ENCODE assay signal across 2 worm cellular contexts in genomic region chrX:14478743-14479428, ce11.
TF ChIP-seq lines count a peak whose summit lies in the region.

Gene M163.11, plus strand, starts transcription at chrX:14479378.

TF ChIP-seq in whole organism, L4 larva, 104 proteins besides CTCF, POLR2A, EP300 and RAD21 (continued from another document):
- TF ChIP-seq dmd-8 (GFP tag; IDR thresholded peaks at IDR 0.05; lab: Robert Waterston, UW): peak; percentile 80
- TF ChIP-seq mxl-2 (GFP tag; conservative IDR thresholded peaks at IDR 0.05; lab: Robert Waterston, UW): peak; percentile 72; the same call in 1 of the 2 replicates
- no peak for TF ChIP-seq ztf-11 (tag; optimal IDR thresholded peaks at IDR 0.05; lab: Kevin White, UChicago)
- TF ChIP-seq tag-97 (GFP tag; IDR thresholded peaks at IDR 0.05; lab: Robert Waterston, UW): no peak
- peak; percentile 55 for TF ChIP-seq Y48G9A.11 (GFP tag; IDR thresholded peaks at IDR 0.05; lab: Robert Waterston, UW)
- TF ChIP-seq pha-4 (GFP tag; IDR thresholded peaks at IDR 0.05; lab: Robert Waterston, UW): peak; percentile 82
- TF ChIP-seq pha-4 (tag; optimal IDR thresholded peaks at IDR 0.05; lab: Kevin White, UChicago): no peak
- no peak for TF ChIP-seq R02D3.7 (tag; optimal IDR thresholded peaks at IDR 0.05; lab: Kevin White, UChicago)
- peak; percentile 75; the same call in 1 of the 2 replicates for TF ChIP-seq ZK337.2 (GFP tag; IDR thresholded peaks at IDR 0.05; lab: Robert Waterston, UW)
- TF ChIP-seq madf-5 (GFP tag; IDR thresholded peaks at IDR 0.05; lab: Robert Waterston, UW): peak; percentile 36 to 72; a peak in 2 of 4 replicates
- peak; percentile 72; the same call in 1 of the 2 replicates for TF ChIP-seq arid-1 (GFP tag; conservative IDR thresholded peaks at IDR 0.05; lab: Robert Waterston, UW)
- peak; percentile 64 for TF ChIP-seq duxl-1 (tag; optimal IDR thresholded peaks at IDR 0.05; lab: Kevin White, UChicago; ENCODE audit: poor library complexity)
- TF ChIP-seq Y5F2A.4 (GFP tag; optimal IDR thresholded peaks at IDR 0.05; lab: Kevin White, UChicago): peak; percentile 16
- TF ChIP-seq zfp-2 (tag; optimal IDR thresholded peaks at IDR 0.05; lab: Kevin White, UChicago): no peak
- TF ChIP-seq Y105C5A.15 (GFP tag; IDR thresholded peaks at IDR 0.05; lab: Robert Waterston, UW): peak; percentile 83
- no peak for TF ChIP-seq lir-3 (tag; optimal IDR thresholded peaks at IDR 0.05; lab: Kevin White, UChicago)
- TF ChIP-seq ceh-32 (tag; optimal IDR thresholded peaks at IDR 0.05; lab: Kevin White, UChicago; ENCODE audit: poor library complexity): no peak
- peak; percentile 1 for TF ChIP-seq nhr-48 (tag; optimal IDR thresholded peaks at IDR 0.05; lab: Kevin White, UChicago)
- TF ChIP-seq ceh-44 (GFP tag; IDR thresholded peaks at IDR 0.05; lab: Robert Waterston, UW): peak; percentile 26; the same call in 1 of the 2 replicates
- TF ChIP-seq cey-2 (tag; optimal IDR thresholded peaks at IDR 0.05; lab: Kevin White, UChicago; ENCODE audit: borderline replicate concordance, insufficient read depth): no peak
- TF ChIP-seq aha-1 (tag; lab: Kevin White, UChicago): peak; percentile 12
- 0 out of 2 replicates have a peak, but pooled peaks have one; percentile 62 for TF ChIP-seq saeg-2 (GFP tag; IDR thresholded peaks at IDR 0.05; lab: Robert Waterston, UW)
- peak; percentile 59 for TF ChIP-seq dmd-6 (GFP tag; IDR thresholded peaks at IDR 0.05; lab: Robert Waterston, UW)
- TF ChIP-seq nhr-6 (tag; optimal IDR thresholded peaks at IDR 0.05; lab: Kevin White, UChicago): no peak
- peak; percentile 68 for TF ChIP-seq mes-2 (tag; optimal IDR thresholded peaks at IDR 0.05; lab: Kevin White, UChicago; ENCODE audit: poor library complexity, severe bottlenecking)
- TF ChIP-seq mdt-29 (GFP tag; IDR thresholded peaks at IDR 0.05; lab: Robert Waterston, UW): peak; percentile 70
- 0 out of 2 replicates have a peak, but pooled peaks have one; percentile 21 for TF ChIP-seq daf-19 (GFP tag; conservative IDR thresholded peaks at IDR 0.05; lab: Robert Waterston, UW)
- peak; percentile 63 for TF ChIP-seq hlh-30 (tag; optimal IDR thresholded peaks at IDR 0.05; lab: Kevin White, UChicago; ENCODE audit: insufficient read depth)
- TF ChIP-seq lin-38 (GFP tag; IDR thresholded peaks at IDR 0.05; lab: Robert Waterston, UW): no peak; the same call in 1 of the 2 replicates
- no peak for TF ChIP-seq ceh-82 (tag; optimal IDR thresholded peaks at IDR 0.05; lab: Kevin White, UChicago)
- no peak for TF ChIP-seq lsy-2 (tag; optimal IDR thresholded peaks at IDR 0.05; lab: Kevin White, UChicago)
- peak; percentile 54; the same call in 1 of the 2 replicates for TF ChIP-seq ceh-20 (GFP tag; IDR thresholded peaks at IDR 0.05; lab: Robert Waterston, UW)
- TF ChIP-seq lim-7 (GFP tag; IDR thresholded peaks at IDR 0.05; lab: Robert Waterston, UW): peak; percentile 81
- no peak for TF ChIP-seq hif-1 (tag; optimal IDR thresholded peaks at IDR 0.05; lab: Kevin White, UChicago)
- no peak for TF ChIP-seq fos-1 (tag; optimal IDR thresholded peaks at IDR 0.05; lab: Kevin White, UChicago)
- no peak for TF ChIP-seq ceh-28 (tag; optimal IDR thresholded peaks at IDR 0.05; lab: Kevin White, UChicago)
- TF ChIP-seq F10B5.3 (tag; optimal IDR thresholded peaks at IDR 0.05; lab: Kevin White, UChicago): no peak
- TF ChIP-seq dpl-1 (GFP tag; optimal IDR thresholded peaks at IDR 0.05; lab: Kevin White, UChicago): no peak
- no peak for TF ChIP-seq lin-39 (tag; optimal IDR thresholded peaks at IDR 0.05; lab: Kevin White, UChicago)
- TF ChIP-seq mep-1 (tag; optimal IDR thresholded peaks at IDR 0.05; lab: Kevin White, UChicago): peak; percentile 38
- TF ChIP-seq ces-1 (GFP tag; optimal IDR thresholded peaks at IDR 0.05; lab: Kevin White, UChicago): no peak
- TF ChIP-seq egl-27 (tag; optimal IDR thresholded peaks at IDR 0.05; lab: Kevin White, UChicago): no peak
- TF ChIP-seq pqm-1 (tag; optimal IDR thresholded peaks at IDR 0.05; lab: Kevin White, UChicago): no peak
- peak; percentile 72; the same call in 1 of the 2 replicates for TF ChIP-seq lin-1 (GFP tag; IDR thresholded peaks at IDR 0.05; lab: Robert Waterston, UW)
- peak; percentile 39 for TF ChIP-seq dve-1 (tag; optimal IDR thresholded peaks at IDR 0.05; lab: Kevin White, UChicago; ENCODE audit: insufficient read depth)
- no peak for TF ChIP-seq ZK546.5 (tag; optimal IDR thresholded peaks at IDR 0.05; lab: Kevin White, UChicago)
- peak; percentile 43 for TF ChIP-seq T20F7.1 (GFP tag; optimal IDR thresholded peaks at IDR 0.05; lab: Kevin White, UChicago)
- no peak for TF ChIP-seq nhr-77 (tag; optimal IDR thresholded peaks at IDR 0.05; lab: Kevin White, UChicago)
- TF ChIP-seq ctbp-1 (GFP tag; IDR thresholded peaks at IDR 0.05; lab: Robert Waterston, UW): peak; percentile 64

TF ChIP-seq in whole organism, young adult, 124 proteins besides CTCF, POLR2A, EP300 and RAD21 (continued from another document):
- TF ChIP-seq rec-8 (tag; optimal IDR thresholded peaks at IDR 0.05; lab: Kevin White, UChicago) (peak; percentile 55 to 57), tbp1 (GFP tag; optimal IDR thresholded peaks at IDR 0.05; lab: Kevin White, UChicago) (peak; percentile 91), him-1 (tag; optimal IDR thresholded peaks at IDR 0.05; lab: Kevin White, UChicago) (peak; percentile 14), F39B2.1 (GFP tag; IDR thresholded peaks at IDR 0.05; lab: Robert Waterston, UW) (no peak), F37B4.10 (GFP tag; IDR thresholded peaks at IDR 0.05; lab: Robert Waterston, UW) (no peak), egl-18 (GFP tag; IDR thresholded peaks at IDR 0.05; lab: Robert Waterston, UW) (no peak), attf-5 (GFP tag; optimal IDR thresholded peaks at IDR 0.05; lab: Kevin White, UChicago) (peak; percentile 7), ceh-40 (GFP tag; IDR thresholded peaks at IDR 0.05; lab: Robert Waterston, UW) (peak; percentile 86), B0035.1 (tag; optimal IDR thresholded peaks at IDR 0.05; lab: Kevin White, UChicago) (peak; percentile 43), ceh-79 (tag; optimal IDR thresholded peaks at IDR 0.05; lab: Kevin White, UChicago) (no peak), mes-4 (tag; optimal IDR thresholded peaks at IDR 0.05; lab: Kevin White, UChicago) (peak; percentile 61), T26A5.8 (tag; optimal IDR thresholded peaks at IDR 0.05; lab: Kevin White, UChicago) (no peak), Y79H2A.3 (GFP tag; conservative IDR thresholded peaks at IDR 0.05; lab: Robert Waterston, UW) (no peak)
